Fruit fly (Drosophila melanogaster): Measurements from ENCODE around the gene Alp9.

DNA sequence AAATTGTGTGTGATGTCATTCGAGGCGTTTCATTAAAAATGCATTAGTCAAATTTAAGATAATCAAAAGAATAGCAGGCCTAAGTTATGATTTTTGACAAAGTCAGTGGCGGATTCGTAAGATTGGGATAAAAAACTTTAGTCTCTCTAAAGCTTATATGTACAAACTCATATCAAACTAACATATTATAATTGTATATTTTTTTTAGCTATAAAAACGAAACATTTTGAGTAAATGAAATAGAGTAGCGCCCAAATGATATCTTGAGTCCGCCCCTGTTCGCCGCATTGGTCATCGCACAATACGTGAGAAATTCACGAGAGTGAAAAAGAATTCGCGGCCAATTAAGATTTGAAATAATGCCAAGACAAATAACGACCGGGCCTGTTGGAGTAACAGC is 41.0 kb upstream of the Alp9 start:
- peak; percentile 51 for TF ChIP-seq CG3032 (tag; optimal IDR thresholded peaks at IDR 0.05)
- TF ChIP-seq CG3919 (GFP tag; optimal IDR thresholded peaks at IDR 0.05) = no peak
- TF ChIP-seq ss (GFP tag; optimal IDR thresholded peaks at IDR 0.05) = peak in 1 of 2 experiments; percentile 26
- TF ChIP-seq CG10669 (GFP tag; optimal IDR thresholded peaks at IDR 0.05) = no peak
- TF ChIP-seq OdsH (GFP tag; optimal IDR thresholded peaks at IDR 0.05) = peak; percentile 56
